Worm (Caenorhabditis elegans) whole organism, mixed stage, embryonic: ENCODE results near the gene srj-1.

Source experiments
- ceh-39 ChIP-seq: fragments of 150-350 bp; optimal IDR thresholded peaks from 2 replicates; lab custom pipeline; 2014; ENCODE audit warnings: missing biosample characterization, missing genetic modification characterization
- elt-1 ChIP-seq: sonication (generic microtip); optimal IDR thresholded peaks from 2 replicates; lab custom pipeline; 2017; ENCODE audit warnings: missing genetic modification characterization, mild to moderate bottlenecking, missing compliant biosample characterization, antibody characterized with exemption, moderate library complexity, borderline replicate concordance; ENCODE audit not compliant: insufficient read depth
- mep-1 ChIP-seq: fragments of 150-350 bp; optimal IDR thresholded peaks from 2 replicates; lab custom pipeline; 2017; ENCODE audit warnings: missing biosample characterization, missing genetic modification reagents, missing genetic modification characterization, inconsistent platforms
- nhr-12 ChIP-seq: fragments of 150-350 bp; optimal IDR thresholded peaks from 2 replicates; lab custom pipeline; 2014; ENCODE audit warnings: missing biosample characterization, missing genetic modification characterization
- unc-39 ChIP-seq: fragments of 150-350 bp; optimal IDR thresholded peaks from 2 replicates; lab custom pipeline; 2014; ENCODE audit warnings: missing biosample characterization, missing genetic modification characterization

ce11 chrIV:12005090-12005770 is 40.0 kb upstream of the srj-1 start:
- no peak for TF ChIP-seq ceh-39 (tag; lab: Kevin White, UChicago)
- TF ChIP-seq mep-1 (tag; lab: Kevin White, UChicago): no peak
- no peak for TF ChIP-seq elt-1 (tag; lab: Kevin White, UChicago)
- TF ChIP-seq nhr-12: no peak
- no peak for TF ChIP-seq unc-39 (tag; lab: Kevin White, UChicago)
